Worm (Caenorhabditis elegans) whole organism, early embryonic: ENCODE measurements around the gene flp-13.

Experiments
- B0310.2 ChIP-seq: sonication (generic microtip); optimal IDR thresholded peaks from 2 replicates; lab custom pipeline; 2016; ENCODE audit warnings: mild to moderate bottlenecking, missing genetic modification characterization, missing compliant biosample characterization
- F13C5.2 ChIP-seq: sonication (generic microtip); optimal IDR thresholded peaks from 2 replicates; lab custom pipeline; 2017; ENCODE audit warnings: mild to moderate bottlenecking, missing genetic modification characterization, inconsistent platforms, missing compliant biosample characterization
- aly-1 ChIP-seq: sonication (generic microtip); optimal IDR thresholded peaks from 2 replicates; lab custom pipeline; 2016; ENCODE audit warnings: missing genetic modification characterization, missing compliant biosample characterization
- ama-1 ChIP-seq: fragments of 150-350 bp; optimal IDR thresholded peaks from 2 replicates; lab custom pipeline; 2014
- ceh-13 ChIP-seq: fragments of 200-800 bp; sonication (Bioruptor generic); optimal IDR thresholded peaks from 2 replicates; lab custom pipeline; 2018; ENCODE audit warnings: mild to moderate bottlenecking, missing genetic modification characterization, missing compliant biosample characterization
- ceh-36 ChIP-seq: sonication (generic microtip); optimal IDR thresholded peaks from 2 replicates; lab custom pipeline; 2016; ENCODE audit warnings: missing genetic modification characterization, inconsistent platforms, missing compliant biosample characterization
- ets-7 ChIP-seq: sonication (generic microtip); optimal IDR thresholded peaks from 2 replicates; lab custom pipeline; 2016; ENCODE audit warnings: missing genotype, missing genetic modification characterization, missing compliant biosample characterization
- flt-1 ChIP-seq: fragments of 200-800 bp; sonication (Bioruptor generic); IDR thresholded peaks from 2 replicates; pipeline ENCODE4 v1.3.6; 2022; ENCODE audit warnings: missing genetic modification characterization, missing compliant biosample characterization
- hmbx-1 ChIP-seq: sonication (generic microtip); optimal IDR thresholded peaks from 2 replicates; lab custom pipeline; 2016; ENCODE audit warnings: mild to moderate bottlenecking, missing genetic modification characterization, missing compliant biosample characterization
- hmg-4 ChIP-seq: fragments of 200-800 bp; sonication (Bioruptor generic); optimal IDR thresholded peaks from 2 replicates; lab custom pipeline; 2018; ENCODE audit warnings: mild to moderate bottlenecking, missing genetic modification characterization, missing compliant biosample characterization
- hnd-1 ChIP-seq: sonication (generic microtip); optimal IDR thresholded peaks from 2 replicates; lab custom pipeline; 2016; ENCODE audit warnings: missing genetic modification characterization, missing compliant biosample characterization
- pes-1 ChIP-seq: fragments of 200-800 bp; sonication (Bioruptor generic); IDR thresholded peaks from 2 replicates; pipeline ENCODE4 v1.3.6; 2022; ENCODE audit warnings: missing genetic modification reagents, missing genetic modification characterization, missing compliant biosample characterization
- scrt-1 ChIP-seq: fragments of 200-800 bp; sonication (Bioruptor generic); IDR thresholded peaks from 2 replicates; pipeline ENCODE4 v1.3.6; 2022; ENCODE audit warnings: missing genetic modification characterization, missing compliant biosample characterization
- sea-1 ChIP-seq: fragments of 200-800 bp; sonication (Bioruptor generic); conservative IDR thresholded peaks from 2 replicates; pipeline ENCODE4 v1.3.6; 2022; ENCODE audit warnings: missing genetic modification characterization, missing compliant biosample characterization
- tbx-11 ChIP-seq: fragments of 200-800 bp; sonication (Bioruptor generic); IDR thresholded peaks from 2 replicates; pipeline ENCODE4 v1.3.6; 2022; ENCODE audit warnings: missing genetic modification characterization, missing compliant biosample characterization
- tbx-37 ChIP-seq: fragments of 200-800 bp; sonication (Bioruptor generic); conservative IDR thresholded peaks from 2 replicates; pipeline ENCODE4 v1.3.6; 2022; ENCODE audit warnings: missing genetic modification reagents, missing genetic modification characterization, missing compliant biosample characterization
- tra-4 ChIP-seq: sonication (generic microtip); optimal IDR thresholded peaks from 2 replicates; lab custom pipeline; 2017; ENCODE audit warnings: missing genetic modification characterization, missing compliant biosample characterization

flp-13 gene

DNA sequence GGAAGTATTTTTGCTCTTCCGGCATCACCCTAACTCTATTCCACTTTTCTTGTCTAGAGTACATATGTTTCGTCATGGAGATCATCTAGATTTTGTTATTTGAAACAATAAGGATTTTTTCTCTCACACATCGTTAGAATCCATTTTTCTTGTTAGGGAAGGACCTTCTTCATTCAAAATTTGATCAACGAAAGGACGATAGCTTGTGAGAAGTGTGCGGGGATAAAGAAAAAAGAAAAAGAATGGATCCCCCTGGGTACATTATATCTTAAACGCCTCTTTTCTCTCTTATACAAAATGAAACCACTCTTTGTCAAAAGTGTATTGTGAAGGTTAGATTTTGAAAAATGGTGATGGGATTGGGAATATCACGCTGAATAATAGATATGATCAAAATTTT lies 36.7 kb downstream of the flp-13 start:
- TF ChIP-seq hmbx-1 (tag; lab: Kevin White, UChicago) (no peak), tbx-11 (GFP tag; lab: Robert Waterston, UW) (no peak), tbx-37 (no peak), sea-1 (GFP tag; lab: Robert Waterston, UW) (no peak), hmg-4 (no peak), aly-1 (tag; lab: Kevin White, UChicago) (no peak), hnd-1 (tag; lab: Kevin White, UChicago) (no peak), pes-1 (no peak), flt-1 (GFP tag; lab: Robert Waterston, UW) (no peak), ceh-13 (GFP tag; lab: Kevin White, UChicago) (no peak), scrt-1 (no peak), ceh-36 (no peak), tra-4 (tag; lab: Kevin White, UChicago) (no peak), ama-1 (no peak), B0310.2 (tag; lab: Kevin White, UChicago) (no peak), ets-7 (tag; lab: Kevin White, UChicago) (no peak), F13C5.2 (no peak)

DNA sequence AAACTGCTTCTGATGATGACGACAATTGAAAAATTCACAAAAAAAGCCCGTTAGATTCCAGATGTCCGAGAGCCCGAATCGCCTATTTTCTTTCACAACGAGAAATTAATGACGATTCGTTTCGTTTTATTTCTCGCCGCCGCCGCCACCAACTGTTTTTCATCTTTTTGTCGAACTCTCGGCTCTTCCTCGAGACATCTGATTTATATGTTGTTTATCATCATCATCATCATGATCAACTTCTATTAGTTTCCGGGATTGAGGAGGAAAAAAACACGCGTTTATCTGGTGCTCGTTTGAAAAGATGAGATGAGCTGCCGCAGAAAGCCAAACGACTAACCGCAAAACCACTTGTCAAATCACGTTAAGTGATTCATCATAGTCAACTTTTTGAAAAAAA lies 38.7 kb downstream of the flp-13 start:
- TF ChIP-seq ama-1 (no peak), ceh-36 (no peak), scrt-1 (no peak), pes-1 (no peak), aly-1 (tag; lab: Kevin White, UChicago) (no peak), tra-4 (tag; lab: Kevin White, UChicago) (no peak), sea-1 (GFP tag; lab: Robert Waterston, UW) (no peak)

DNA sequence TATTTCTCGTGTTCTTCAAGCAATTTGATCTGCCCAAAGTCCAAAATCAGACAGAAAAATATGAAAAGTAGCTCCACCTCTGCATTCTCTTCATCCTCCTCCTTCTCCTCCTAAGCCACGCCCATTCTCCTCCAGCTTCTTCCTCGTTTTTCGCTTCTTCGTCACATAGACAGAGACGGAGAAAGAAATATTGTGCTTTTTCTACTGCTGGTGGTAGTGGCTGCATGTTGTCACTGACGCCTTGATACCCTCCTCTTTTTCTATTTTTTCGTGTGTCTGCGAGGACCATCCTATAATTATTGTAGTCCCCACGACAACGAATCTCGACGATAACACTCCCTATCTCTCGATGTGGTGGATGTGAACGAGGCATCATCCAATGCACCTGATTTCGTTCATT lies 39.6 kb downstream of the flp-13 start, which contains the start of gene C08G9.1:
Gene C08G9.1, plus strand, starts transcription at position 175 of the 400 bp plus-strand sequence.
- no peak for TF ChIP-seq hmg-4
- TF ChIP-seq aly-1 (tag; lab: Kevin White, UChicago) = no peak

ce11 chrIV:7654212-7654778 lies 43.9 kb downstream of the flp-13 start, which contains the start of gene nrde-4:
Gene nrde-4, minus strand, starts transcription at chrIV:7654262.
- TF ChIP-seq tbx-11 (GFP tag; lab: Robert Waterston, UW) (no peak), F13C5.2 (peak; percentile 16), tbx-37 (no peak), pes-1 (peak; percentile 49; the same call in 1 of the 2 replicates), ama-1 (no peak), aly-1 (tag; lab: Kevin White, UChicago) (no peak), hnd-1 (tag; lab: Kevin White, UChicago) (no peak)

DNA sequence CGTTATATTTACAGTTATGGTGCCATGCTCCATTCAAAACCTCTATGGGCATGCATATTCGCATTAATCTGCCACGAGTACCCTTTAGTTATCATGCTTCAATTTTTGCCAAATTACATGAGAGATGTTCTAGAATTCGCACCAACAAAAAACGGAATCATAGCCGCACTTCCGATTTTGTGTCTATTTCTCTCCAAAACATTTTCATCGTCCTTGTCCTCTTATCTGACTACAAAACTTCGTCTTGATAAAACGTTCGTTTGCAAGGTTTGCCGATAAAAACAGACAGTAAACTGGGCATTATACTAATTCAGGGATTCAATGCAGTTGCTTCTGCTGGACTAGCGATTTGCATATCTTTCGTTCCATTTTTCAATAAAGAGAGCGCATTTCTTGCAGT lies 45.0 kb downstream of the flp-13 start:
- TF ChIP-seq F13C5.2 (no peak), ama-1 (no peak), scrt-1 (no peak), ceh-36 (no peak), B0310.2 (tag; lab: Kevin White, UChicago) (no peak), hnd-1 (tag; lab: Kevin White, UChicago) (no peak), flt-1 (GFP tag; lab: Robert Waterston, UW) (no peak), hmbx-1 (tag; lab: Kevin White, UChicago) (no peak), sea-1 (GFP tag; lab: Robert Waterston, UW) (no peak)

ce11 chrIV:7651120-7651519 lies 47.1 kb downstream of the flp-13 start, which contains the start of gene cima-1:
Gene cima-1, plus strand, starts transcription at chrIV:7651459.
- TF ChIP-seq ama-1 = no peak
- no peak for TF ChIP-seq F13C5.2
- TF ChIP-seq flt-1 (GFP tag; lab: Robert Waterston, UW) = no peak
- TF ChIP-seq sea-1 (GFP tag; lab: Robert Waterston, UW) = no peak
- no peak for TF ChIP-seq aly-1 (tag; lab: Kevin White, UChicago)
- no peak for TF ChIP-seq tra-4 (tag; lab: Kevin White, UChicago)
- no peak for TF ChIP-seq B0310.2 (tag; lab: Kevin White, UChicago)
- TF ChIP-seq tbx-37 = no peak

DNA sequence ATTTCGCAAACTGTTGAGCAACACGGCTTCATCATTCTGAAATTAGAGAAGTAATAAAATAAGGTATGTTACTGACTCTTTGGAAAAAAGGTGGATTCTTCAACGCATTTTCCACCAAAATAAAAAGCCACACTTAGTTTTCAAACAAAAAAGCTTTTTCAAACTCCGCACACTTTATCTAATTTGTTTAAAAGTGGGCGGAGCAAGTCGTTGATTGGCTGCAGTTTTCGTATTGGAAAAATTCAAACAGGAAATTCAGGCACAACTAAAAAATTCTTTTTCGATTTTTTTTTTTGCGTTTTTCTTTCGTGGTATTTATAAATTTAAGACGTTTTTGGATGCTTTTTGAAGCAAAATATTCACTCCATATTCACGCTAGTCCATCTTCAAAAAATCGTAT lies 47.8 kb downstream of the flp-13 start:
- TF ChIP-seq aly-1 (tag; lab: Kevin White, UChicago) (no peak), tra-4 (tag; lab: Kevin White, UChicago) (no peak), ceh-13 (GFP tag; lab: Kevin White, UChicago) (no peak), hmbx-1 (tag; lab: Kevin White, UChicago) (no peak)
